Worm (Caenorhabditis elegans) whole organism, L4 larva: Measurements from ENCODE around the gene F01D5.7.

Experiments
- D1046.2 ChIP-seq: fragments of 200-800 bp; sonication (Bioruptor generic); IDR thresholded peaks from 2 replicates; pipeline ENCODE4 v1.3.6; 2022; ENCODE audit warnings: missing genetic modification characterization, missing compliant biosample characterization
- F44E2.7 ChIP-seq: fragments of 200-800 bp; sonication (Bioruptor generic); IDR thresholded peaks from 2 replicates; pipeline ENCODE4 v2.1.2; 2022; ENCODE audit warnings: missing genetic modification characterization, missing compliant biosample characterization
- T20F7.1 ChIP-seq: fragments of 200-800 bp; sonication (Bioruptor generic); optimal IDR thresholded peaks from 2 replicates; lab custom pipeline; 2018; ENCODE audit warnings: mild to moderate bottlenecking, missing genetic modification characterization, missing compliant biosample characterization
- Y48G9A.11 ChIP-seq: fragments of 200-800 bp; sonication (Bioruptor generic); IDR thresholded peaks from 2 replicates; pipeline ENCODE4 v1.3.6; 2022; ENCODE audit warnings: missing genetic modification reagents, missing genetic modification characterization, missing compliant biosample characterization
- Y5F2A.4 ChIP-seq: fragments of 200-800 bp; sonication (Bioruptor generic); optimal IDR thresholded peaks from 2 replicates; lab custom pipeline; 2018; ENCODE audit warnings: mild to moderate bottlenecking, missing genetic modification characterization, missing compliant biosample characterization
- aha-1 ChIP-seq: fragments of 150-350 bp; peaks from one replicate; lab custom pipeline; 2014; ENCODE audit warnings: missing biosample characterization, missing genetic modification characterization
- ama-1 ChIP-seq: fragments of 150-350 bp; optimal IDR thresholded peaks from 2 replicates; lab custom pipeline; 2014; ENCODE audit warnings: inconsistent platforms, mixed read lengths
- attf-4 ChIP-seq: sonication (generic microtip); optimal IDR thresholded peaks from 3 replicates; lab custom pipeline; 2017; ENCODE audit warnings: missing biosample characterization, missing genetic modification characterization
- ceh-28 ChIP-seq: fragments of 150-350 bp; optimal IDR thresholded peaks from 2 replicates; lab custom pipeline; 2014; ENCODE audit warnings: missing biosample characterization, missing genetic modification reagents, missing genetic modification characterization
- ceh-32 ChIP-seq: sonication (generic microtip); optimal IDR thresholded peaks from 2 replicates; lab custom pipeline; 2016; ENCODE audit warnings: mild to moderate bottlenecking, missing genetic modification characterization, missing compliant biosample characterization; ENCODE audit not compliant: poor library complexity
- ceh-44 ChIP-seq: fragments of 200-800 bp; sonication (Bioruptor generic); IDR thresholded peaks from 2 replicates; pipeline ENCODE4 v1.3.6; 2022; ENCODE audit warnings: missing genetic modification reagents, missing genetic modification characterization, missing compliant biosample characterization
- ctbp-1 ChIP-seq: fragments of 200-800 bp; sonication (Bioruptor generic); IDR thresholded peaks from 2 replicates; pipeline ENCODE4 v1.3.6; 2022; ENCODE audit warnings: missing genetic modification reagents, missing genetic modification characterization, missing compliant biosample characterization
- daf-16 ChIP-seq, 3 experiments: sonication (generic microtip); optimal IDR thresholded peaks; 2 replicates each; lab custom pipeline; 2016 to 2017; ENCODE audit warnings: missing genetic modification characterization in 3 of 3, missing genetic modification reagents in 3 of 3, mild to moderate bottlenecking in 2 of 3, missing compliant biosample characterization in 2 of 3, missing biosample characterization in 1 of 3, moderate library complexity in 1 of 3
- daf-8 ChIP-seq: fragments of 200-800 bp; sonication (Bioruptor generic); IDR thresholded peaks from 2 replicates; pipeline ENCODE4 v1.3.6; 2022; ENCODE audit warnings: missing genetic modification characterization, missing compliant biosample characterization
- dmd-6 ChIP-seq: fragments of 200-800 bp; sonication (Bioruptor generic); IDR thresholded peaks from 2 replicates; pipeline ENCODE4 v1.3.6; 2022; ENCODE audit warnings: missing genetic modification reagents, missing genetic modification characterization, missing compliant biosample characterization
- egl-43 ChIP-seq: fragments of 200-800 bp; sonication (Bioruptor generic); IDR thresholded peaks from 2 replicates; pipeline ENCODE4 v1.3.6; 2022; ENCODE audit warnings: missing genetic modification reagents, missing genetic modification characterization, missing compliant biosample characterization
- gei-8 ChIP-seq: fragments of 200-800 bp; sonication (Bioruptor generic); optimal IDR thresholded peaks from 2 replicates; lab custom pipeline; 2018; ENCODE audit warnings: mild to moderate bottlenecking, missing genetic modification characterization, missing compliant biosample characterization
- hif-1 ChIP-seq, 2 experiments: sonication (generic microtip); optimal IDR thresholded peaks; 2 replicates each; lab custom pipeline; 2016 to 2017; ENCODE audit warnings: missing compliant biosample characterization in 2 of 2, missing genetic modification characterization in 2 of 2, missing genetic modification reagents in 2 of 2, missing genotype in 2 of 2, mild to moderate bottlenecking in 1 of 2
- hlh-11 ChIP-seq: fragments of 200-800 bp; sonication (Bioruptor generic); optimal IDR thresholded peaks from 2 replicates; lab custom pipeline; 2018; ENCODE audit warnings: mild to moderate bottlenecking, missing genetic modification characterization, missing compliant biosample characterization
- hlh-30 ChIP-seq: sonication (generic microtip); optimal IDR thresholded peaks from 2 replicates; lab custom pipeline; 2017; ENCODE audit warnings: antibody characterized with exemption, mild to moderate bottlenecking, missing genetic modification characterization, missing compliant biosample characterization; ENCODE audit not compliant: insufficient read depth
- lin-38 ChIP-seq: fragments of 200-800 bp; sonication (Bioruptor generic); IDR thresholded peaks from 2 replicates; pipeline ENCODE4 v1.3.6; 2022; ENCODE audit warnings: missing genetic modification reagents, missing genetic modification characterization, missing compliant biosample characterization
- lsy-2 ChIP-seq, 2 experiments: fragments of 150-350 bp in 1 of 2; sonication (generic microtip) in 1 of 2; optimal IDR thresholded peaks; 2 replicates each; lab custom pipeline; 2014 to 2017; ENCODE audit warnings: missing biosample characterization in 2 of 2, missing genetic modification characterization in 2 of 2
- madf-5 ChIP-seq, 2 experiments: fragments of 200-800 bp; sonication (Bioruptor generic); IDR thresholded peaks; 2 replicates each; pipeline ENCODE4 v1.3.6; 2022; ENCODE audit warnings: missing compliant biosample characterization in 2 of 2, missing genetic modification characterization in 2 of 2
- madf-9 ChIP-seq: fragments of 200-800 bp; sonication (Bioruptor generic); conservative IDR thresholded peaks from 2 replicates; pipeline ENCODE4 v1.3.6; 2022; ENCODE audit warnings: missing genetic modification reagents, missing genetic modification characterization, missing compliant biosample characterization
- mep-1 ChIP-seq: fragments of 150-350 bp; sonication (generic microtip); optimal IDR thresholded peaks from 3 replicates; lab custom pipeline; 2014; ENCODE audit warnings: missing biosample characterization, missing genetic modification characterization
- mxl-3 ChIP-seq: fragments of 200-800 bp; sonication (Bioruptor generic); optimal IDR thresholded peaks from 2 replicates; lab custom pipeline; 2018; ENCODE audit warnings: mild to moderate bottlenecking, missing genetic modification characterization, missing compliant biosample characterization
- nhr-237 ChIP-seq: sonication (generic microtip); optimal IDR thresholded peaks from 2 replicates; lab custom pipeline; 2017; ENCODE audit warnings: missing biosample characterization, missing genetic modification characterization
- nhr-28 ChIP-seq: fragments of 150-350 bp; optimal IDR thresholded peaks from 2 replicates; lab custom pipeline; 2014; ENCODE audit warnings: missing biosample characterization, missing genetic modification characterization
- nhr-41 ChIP-seq: fragments of 200-800 bp; sonication (Bioruptor generic); IDR thresholded peaks from 2 replicates; pipeline ENCODE4 v1.3.6; 2022; ENCODE audit warnings: missing genetic modification reagents, missing genetic modification characterization, missing compliant biosample characterization
- nhr-42 ChIP-seq: fragments of 200-800 bp; sonication (Bioruptor generic); IDR thresholded peaks from 2 replicates; pipeline ENCODE4 v1.3.6; 2022; ENCODE audit warnings: missing genetic modification characterization, missing compliant biosample characterization
- pqm-1 ChIP-seq: sonication (generic microtip); optimal IDR thresholded peaks from 2 replicates; lab custom pipeline; 2017; ENCODE audit warnings: missing biosample characterization, missing genetic modification characterization
- rbr-2 ChIP-seq: sonication (generic microtip); optimal IDR thresholded peaks from 2 replicates; lab custom pipeline; 2016; ENCODE audit warnings: missing genotype, missing genetic modification characterization, missing compliant biosample characterization
- sdz-12 ChIP-seq: fragments of 200-800 bp; sonication (Bioruptor generic); optimal IDR thresholded peaks from 2 replicates; lab custom pipeline; 2018; ENCODE audit warnings: mild to moderate bottlenecking, missing genetic modification characterization, missing compliant biosample characterization
- set-16 ChIP-seq: fragments of 200-800 bp; sonication (Bioruptor generic); IDR thresholded peaks from 2 replicates; pipeline ENCODE4 v1.3.6; 2022; ENCODE audit warnings: missing genetic modification reagents, missing genetic modification characterization, missing compliant biosample characterization
- snpc-1.2 ChIP-seq: fragments of 200-800 bp; sonication (Bioruptor generic); IDR thresholded peaks from 2 replicates; pipeline ENCODE4 v1.3.6; 2022; ENCODE audit warnings: missing genetic modification reagents, missing genetic modification characterization, missing compliant biosample characterization
- spr-1 ChIP-seq: sonication (generic microtip); optimal IDR thresholded peaks from 2 replicates; lab custom pipeline; 2016; ENCODE audit warnings: mild to moderate bottlenecking, missing genetic modification characterization, missing compliant biosample characterization
- spr-3 ChIP-seq: fragments of 200-800 bp; sonication (Bioruptor generic); optimal IDR thresholded peaks from 2 replicates; lab custom pipeline; 2018; ENCODE audit warnings: mild to moderate bottlenecking, missing genetic modification characterization, missing compliant biosample characterization
- tra-1 ChIP-seq: fragments of 200-800 bp; sonication (Bioruptor generic); IDR thresholded peaks from 2 replicates; pipeline ENCODE4 v1.3.6; 2022; ENCODE audit warnings: missing genetic modification reagents, missing genetic modification characterization, missing compliant biosample characterization
- unc-62 ChIP-seq, 3 experiments: fragments of 150-350 bp in 1 of 3; sonication (generic microtip); optimal IDR thresholded peaks in 2 of 3; peaks in 1 of 3; 1 replicate in 1 of 3; 2 replicates in 2 of 3; lab custom pipeline; 2014 to 2017; ENCODE audit warnings: missing biosample characterization in 3 of 3, missing genetic modification characterization in 3 of 3, missing genetic modification reagents in 3 of 3, missing genotype in 1 of 3
- zfp-2 ChIP-seq: sonication (generic microtip); optimal IDR thresholded peaks from 2 replicates; lab custom pipeline; 2016; ENCODE audit warnings: mild to moderate bottlenecking, missing genetic modification characterization, missing compliant biosample characterization

Gene F01D5.7

ce11 chrII:14037484-14038303 is 29.2 kb downstream of the F01D5.7 start:
- TF ChIP-seq pqm-1 (tag; lab: Kevin White, UChicago) (no peak), snpc-1.2 (0 out of 2 replicates have a peak, but pooled peaks have one; percentile 9), daf-16 (GFP tag; optimal IDR thresholded peaks at IDR 0.05; lab: Kevin White, UChicago) (no peak), daf-16 (tag; optimal IDR thresholded peaks at IDR 0.05; lab: Kevin White, UChicago) (peak; percentile 6), hif-1 (tag; optimal IDR thresholded peaks at IDR 0.05; lab: Kevin White, UChicago) (peak in 1 of 2 experiments; percentile 1), Y5F2A.4 (GFP tag; lab: Kevin White, UChicago) (peak; percentile 7), lin-38 (GFP tag; lab: Robert Waterston, UW) (no peak), hlh-30 (tag; lab: Kevin White, UChicago) (peak; percentile 25), set-16 (GFP tag; lab: Robert Waterston, UW) (peak; percentile 72), mxl-3 (GFP tag; lab: Kevin White, UChicago) (peak; percentile 36), rbr-2 (peak; percentile 15), nhr-42 (GFP tag; lab: Robert Waterston, UW) (0 out of 2 replicates have a peak, but pooled peaks have one; percentile 31), aha-1 (tag; lab: Kevin White, UChicago) (peak; percentile 95), spr-1 (tag; lab: Kevin White, UChicago) (no peak), lsy-2 (tag; optimal IDR thresholded peaks at IDR 0.05; lab: Kevin White, UChicago) (peak in 1 of 2 experiments; percentile 25), unc-62 (GFP tag; optimal IDR thresholded peaks at IDR 0.05 in 1 of 2; lab: Kevin White, UChicago) (peak in 1 of 2 experiments; percentile 91), unc-62 (tag; optimal IDR thresholded peaks at IDR 0.05; lab: Kevin White, UChicago) (no peak), daf-8 (GFP tag; lab: Robert Waterston, UW) (no peak)

DNA sequence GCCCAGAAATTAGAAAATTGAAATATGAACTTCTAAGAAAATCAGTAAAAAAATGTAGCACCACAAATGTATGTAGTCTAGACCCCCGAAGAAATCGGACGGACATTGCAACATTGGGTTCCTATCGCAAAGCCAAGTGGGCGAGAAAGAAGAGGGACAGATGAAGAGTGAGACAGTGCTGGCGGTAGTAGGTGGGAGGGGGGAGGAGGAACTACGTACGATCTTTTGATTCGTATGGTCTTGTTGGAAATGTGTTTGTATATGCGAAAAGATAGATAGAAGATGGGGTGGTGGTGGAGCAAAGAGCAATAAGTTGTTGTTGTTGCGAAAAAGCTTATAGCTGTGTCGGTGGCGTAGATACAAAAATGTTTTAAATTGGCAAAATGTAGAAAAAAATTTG is 29.9 kb downstream of the F01D5.7 start:
- TF ChIP-seq ceh-44 (GFP tag; lab: Robert Waterston, UW) (no peak), dmd-6 (GFP tag; lab: Robert Waterston, UW) (peak; percentile 27; the same call in 1 of the 2 replicates), F44E2.7 (GFP tag; lab: Robert Waterston, UW) (no peak), gei-8 (no peak), nhr-41 (no peak), daf-16 (GFP tag; optimal IDR thresholded peaks at IDR 0.05; lab: Kevin White, UChicago) (no peak), daf-16 (tag; optimal IDR thresholded peaks at IDR 0.05; lab: Kevin White, UChicago) (peak; percentile 62), nhr-42 (GFP tag; lab: Robert Waterston, UW) (0 out of 2 replicates have a peak, but pooled peaks have one; percentile 26), hlh-11 (tag; lab: Kevin White, UChicago) (peak; percentile 8), attf-4 (tag; lab: Kevin White, UChicago) (no peak), sdz-12 (no peak), ctbp-1 (GFP tag; lab: Robert Waterston, UW) (no peak), lin-38 (GFP tag; lab: Robert Waterston, UW) (0 out of 2 replicates have a peak, but pooled peaks have one; percentile 15), mep-1 (tag; lab: Kevin White, UChicago) (no peak), ceh-28 (tag; lab: Kevin White, UChicago) (no peak), nhr-28 (tag; lab: Kevin White, UChicago) (peak; percentile 54), madf-5 (GFP tag; IDR thresholded peaks at IDR 0.05; lab: Robert Waterston, UW) (no peak), ama-1 (no peak), set-16 (GFP tag; lab: Robert Waterston, UW) (peak; percentile 16; the same call in 1 of the 2 replicates), D1046.2 (GFP tag; lab: Robert Waterston, UW) (no peak), egl-43 (0 out of 2 replicates have a peak, but pooled peaks have one; percentile 21), unc-62 (GFP tag; optimal IDR thresholded peaks at IDR 0.05 in 1 of 2; lab: Kevin White, UChicago) (no peak), unc-62 (tag; optimal IDR thresholded peaks at IDR 0.05; lab: Kevin White, UChicago) (no peak), pqm-1 (tag; lab: Kevin White, UChicago) (peak; percentile 20), nhr-237 (tag; lab: Kevin White, UChicago) (no peak), zfp-2 (tag; lab: Kevin White, UChicago) (no peak), T20F7.1 (GFP tag; lab: Kevin White, UChicago) (no peak), spr-3 (GFP tag; lab: Kevin White, UChicago) (no peak), Y48G9A.11 (GFP tag; lab: Robert Waterston, UW) (no peak), madf-9 (0 out of 2 replicates have a peak, but pooled peaks have one; percentile 12), mxl-3 (GFP tag; lab: Kevin White, UChicago) (peak; percentile 12), ceh-32 (tag; lab: Kevin White, UChicago) (no peak), tra-1 (GFP tag; lab: Robert Waterston, UW) (0 out of 2 replicates have a peak, but pooled peaks have one; percentile 10), aha-1 (tag; lab: Kevin White, UChicago) (peak; percentile 82)
